Worm (Caenorhabditis elegans): ENCODE measurements around the gene fbf-1.

DNA sequence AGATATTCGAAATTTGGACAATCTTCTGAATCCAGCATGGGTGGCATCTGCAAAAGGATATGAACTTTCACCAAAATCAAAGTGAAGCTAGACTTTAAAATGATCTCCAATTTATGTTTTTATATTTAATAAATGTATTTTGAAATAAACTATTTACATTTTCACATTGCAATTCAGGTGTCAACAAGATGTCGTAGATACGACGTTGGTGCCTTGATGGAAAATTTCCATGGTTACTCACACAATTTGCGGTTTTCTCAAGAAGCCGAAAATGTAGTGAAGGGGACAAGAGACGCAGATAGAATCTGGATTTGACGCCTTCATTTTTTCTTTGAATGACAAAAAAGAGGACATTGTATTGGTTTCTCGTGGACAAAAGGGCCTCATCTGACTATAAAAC lies 18.9 kb upstream of the fbf-1 start, which contains the start of gene rgs-3:
- TF ChIP-seq pha-4 (tag; optimal IDR thresholded peaks at IDR 0.05) = no peak
- no peak for TF ChIP-seq T07F8.4 (tag; optimal IDR thresholded peaks at IDR 0.05)
- no peak for TF ChIP-seq him-1 (tag; optimal IDR thresholded peaks at IDR 0.05)
- no peak for TF ChIP-seq mes-4 (tag; optimal IDR thresholded peaks at IDR 0.05)
- no peak for TF ChIP-seq K12H6.12 (tag; optimal IDR thresholded peaks at IDR 0.05)
- TF ChIP-seq dpff-1 (tag; optimal IDR thresholded peaks at IDR 0.05) = no peak
- no peak for TF ChIP-seq sdz-38 (tag; optimal IDR thresholded peaks at IDR 0.05)
- TF ChIP-seq snpc-4 (GFP tag; optimal IDR thresholded peaks at IDR 0.05) = no peak
- no peak for TF ChIP-seq snpc-4 (tag; optimal IDR thresholded peaks at IDR 0.05)
- no peak for TF ChIP-seq hrde-1 (tag; optimal IDR thresholded peaks at IDR 0.05; ENCODE audit: borderline replicate concordance)
- no peak for TF ChIP-seq sea-2 (GFP tag; IDR thresholded peaks at IDR 0.05)
- no peak for TF ChIP-seq rcor-1 (GFP tag; IDR thresholded peaks at IDR 0.05)

All from whole organism, young adult.